Worm (Caenorhabditis elegans) whole organism, L3 larva: ENCODE results near the gene clec-168.

Source experiments
- ceh-82 ChIP-seq: fragments of 150-350 bp; optimal IDR thresholded peaks from 2 replicates; lab custom pipeline; 2014; ENCODE audit warnings: missing biosample characterization, missing genetic modification characterization
- fkh-10 ChIP-seq: sonication (generic microtip); optimal IDR thresholded peaks from 2 replicates; lab custom pipeline; 2017; ENCODE audit warnings: missing biosample characterization, missing genetic modification reagents, missing genetic modification characterization
- hmg-11 ChIP-seq: sonication (generic microtip); optimal IDR thresholded peaks from 2 replicates; lab custom pipeline; 2016; ENCODE audit warnings: missing genetic modification characterization, missing compliant biosample characterization
- lin-39 ChIP-seq: fragments of 150-350 bp; optimal IDR thresholded peaks from 2 replicates; lab custom pipeline; 2018; ENCODE audit warnings: missing biosample characterization, missing genetic modification reagents, missing genetic modification characterization
- nhr-12 ChIP-seq: fragments of 150-350 bp; optimal IDR thresholded peaks from 2 replicates; lab custom pipeline; 2014; ENCODE audit warnings: missing biosample characterization, missing genetic modification characterization
- nhr-25 ChIP-seq: sonication (generic microtip); optimal IDR thresholded peaks from 2 replicates; lab custom pipeline; 2017; ENCODE audit warnings: missing biosample characterization, missing genetic modification characterization
- nhr-43 ChIP-seq: sonication (generic microtip); optimal IDR thresholded peaks from 2 replicates; lab custom pipeline; 2016; ENCODE audit warnings: mild to moderate bottlenecking, missing genetic modification characterization, missing compliant biosample characterization; ENCODE audit not compliant: poor library complexity, severe bottlenecking
- nhr-76 ChIP-seq: fragments of 150-350 bp; sonication (generic microtip); optimal IDR thresholded peaks from 5 replicates; lab custom pipeline; 2014; ENCODE audit warnings: missing biosample characterization, missing genetic modification characterization
- pha-4 ChIP-seq: fragments of 150-350 bp; optimal IDR thresholded peaks from 2 replicates; lab custom pipeline; 2014; ENCODE audit warnings: missing biosample characterization, missing genetic modification reagents, missing genetic modification characterization
- tbx-2 ChIP-seq: sonication (generic microtip); optimal IDR thresholded peaks from 2 replicates; lab custom pipeline; 2016; ENCODE audit warnings: mild to moderate bottlenecking, missing genetic modification characterization, missing compliant biosample characterization

- TF ChIP-seq lin-39, result no peak
- no peak for TF ChIP-seq tbx-2
- no peak for TF ChIP-seq ceh-82
- TF ChIP-seq hmg-11 (tag; lab: Kevin White, UChicago), result no peak
- no peak for TF ChIP-seq nhr-12 (tag; lab: Kevin White, UChicago)
- TF ChIP-seq fkh-10 (GFP tag; lab: Kevin White, UChicago), result no peak
- TF ChIP-seq pha-4 (tag; lab: Kevin White, UChicago), result no peak
- no peak for TF ChIP-seq nhr-43
- TF ChIP-seq nhr-76 (tag; lab: Kevin White, UChicago), result no peak
- TF ChIP-seq nhr-25, result no peak
Observed at ce11 chrIV:1289327-1289726, 32.6 kb downstream of the clec-168 start, which contains the start of gene plst-1.
